Fruit fly (Drosophila melanogaster) whole organism, embryonic: ENCODE results near the gene CG34258.

Experiments used
- Antp ChIP-seq: fragments of 200-800 bp; sonication (Bioruptor generic); optimal IDR thresholded peaks from 3 replicates; lab custom pipeline; 2016; ENCODE audit warnings: missing biosample characterization, missing genetic modification characterization
- B-H2 ChIP-seq: fragments of 200-800 bp; sonication (Bioruptor generic); optimal IDR thresholded peaks from 2 replicates; lab custom pipeline; 2018; ENCODE audit warnings: missing biosample characterization, mild to moderate bottlenecking, missing genetic modification characterization
- CG10366 ChIP-seq: fragments of 200-800 bp; sonication (Bioruptor generic); IDR thresholded peaks from 2 replicates; pipeline ENCODE4 v1.3.6; 2022; ENCODE audit warnings: missing biosample characterization, missing genetic modification characterization
- CG11456 ChIP-seq: fragments of 200-800 bp; sonication (Bioruptor generic); IDR thresholded peaks from 3 replicates; pipeline ENCODE4 v1.3.6; 2022; ENCODE audit warnings: missing biosample characterization, missing genetic modification characterization
- CG11723 ChIP-seq: fragments of 200-800 bp; sonication (Bioruptor generic); optimal IDR thresholded peaks from 2 replicates; lab custom pipeline; 2017; ENCODE audit warnings: missing biosample characterization, mild to moderate bottlenecking, missing genetic modification characterization
- CG12744 ChIP-seq: fragments of 200-800 bp; sonication (Bioruptor generic); optimal IDR thresholded peaks from 2 replicates; lab custom pipeline; 2016; ENCODE audit warnings: missing biosample characterization, missing genetic modification characterization
- CG13287 ChIP-seq: fragments of 200-800 bp; sonication (Bioruptor generic); IDR thresholded peaks from 2 replicates; pipeline ENCODE4 v1.3.6; 2022; ENCODE audit warnings: missing biosample characterization, missing genetic modification characterization; ENCODE audit not compliant: partially characterized antibody
- CG1529 ChIP-seq: fragments of 200-800 bp; sonication (Bioruptor generic); optimal IDR thresholded peaks from 3 replicates; lab custom pipeline; 2018; ENCODE audit warnings: missing biosample characterization, missing genetic modification characterization
- CG17385 ChIP-seq: fragments of 200-800 bp; sonication (Bioruptor generic); optimal IDR thresholded peaks from 3 replicates; lab custom pipeline; 2018; ENCODE audit warnings: missing biosample characterization, mild to moderate bottlenecking, missing genetic modification characterization
- CG17829 ChIP-seq: fragments of 200-800 bp; optimal IDR thresholded peaks from 2 replicates; lab custom pipeline; 2019; ENCODE audit warnings: missing biosample characterization, mild to moderate bottlenecking, missing genetic modification characterization, moderate library complexity
- CG43689 ChIP-seq: fragments of 200-800 bp; sonication (Bioruptor generic); IDR thresholded peaks from 2 replicates; pipeline ENCODE4 v1.3.6; 2022; ENCODE audit warnings: missing biosample characterization, missing genetic modification characterization
- CG4730 ChIP-seq: fragments of 200-800 bp; sonication (Bioruptor generic); IDR thresholded peaks from 2 replicates; pipeline ENCODE4 v1.3.6; 2022; ENCODE audit warnings: missing biosample characterization, missing genetic modification characterization
- CG7928 ChIP-seq: fragments of 200-800 bp; sonication (Bioruptor generic); optimal IDR thresholded peaks from 2 replicates; lab custom pipeline; 2017; ENCODE audit warnings: missing biosample characterization, mild to moderate bottlenecking, missing genetic modification characterization
- CG8281 ChIP-seq: fragments of 200-800 bp; sonication (Bioruptor generic); optimal IDR thresholded peaks from 2 replicates; lab custom pipeline; 2018; ENCODE audit warnings: missing biosample characterization, mild to moderate bottlenecking, missing genetic modification characterization, moderate library complexity
- CG9437 ChIP-seq: fragments of 200-800 bp; sonication (Bioruptor generic); optimal IDR thresholded peaks from 2 replicates; lab custom pipeline; 2018; ENCODE audit warnings: missing biosample characterization, mild to moderate bottlenecking, missing genetic modification characterization
- CG9797 ChIP-seq: fragments of 200-800 bp; sonication (Bioruptor generic); optimal IDR thresholded peaks from 3 replicates; lab custom pipeline; 2018; ENCODE audit warnings: missing biosample characterization, mild to moderate bottlenecking, missing genetic modification characterization
- Deaf1 ChIP-seq: fragments of 200-800 bp; optimal IDR thresholded peaks from 3 replicates; lab custom pipeline; 2019; ENCODE audit warnings: missing biosample characterization, mild to moderate bottlenecking, missing genetic modification characterization, moderate library complexity
- Dp ChIP-seq: fragments of 200-800 bp; sonication (Bioruptor generic); optimal IDR thresholded peaks from 2 replicates; lab custom pipeline; 2018; ENCODE audit warnings: missing biosample characterization, mild to moderate bottlenecking, missing genetic modification characterization, moderate library complexity
- Dref ChIP-seq: fragments of 200-800 bp; sonication (Bioruptor generic); IDR thresholded peaks from 2 replicates; pipeline ENCODE4 v1.3.6; 2022; ENCODE audit warnings: missing biosample characterization, missing genetic modification characterization
- HLH54F ChIP-seq: fragments of 200-800 bp; sonication (Bioruptor generic); optimal IDR thresholded peaks from 3 replicates; lab custom pipeline; 2016; ENCODE audit warnings: missing biosample characterization, missing genetic modification characterization
- Hsf ChIP-seq: fragments of 200-800 bp; sonication (Bioruptor generic); optimal IDR thresholded peaks from 3 replicates; lab custom pipeline; 2016; ENCODE audit warnings: missing biosample characterization, missing genetic modification characterization
- Max ChIP-seq: fragments of 200-800 bp; sonication (Bioruptor generic); optimal IDR thresholded peaks from 2 replicates; lab custom pipeline; 2016; ENCODE audit warnings: missing biosample characterization, mild to moderate bottlenecking, missing genetic modification characterization
- Mrtf ChIP-seq: fragments of 200-800 bp; sonication (Bioruptor generic); IDR thresholded peaks from 3 replicates; pipeline ENCODE4 v1.3.6; 2022; ENCODE audit warnings: missing biosample characterization, missing genetic modification characterization
- NFAT ChIP-seq: fragments of 200-800 bp; sonication (Bioruptor generic); IDR thresholded peaks from 2 replicates; pipeline ENCODE4 v1.3.6; 2022; ENCODE audit warnings: missing biosample characterization, missing genetic modification characterization
- Nf-YB ChIP-seq: fragments of 200-800 bp; sonication (Bioruptor generic); optimal IDR thresholded peaks from 3 replicates; lab custom pipeline; 2019; ENCODE audit warnings: missing biosample characterization, mild to moderate bottlenecking, missing genetic modification characterization, moderate library complexity
- Opbp ChIP-seq: fragments of 200-800 bp; sonication (Bioruptor generic); IDR thresholded peaks from 3 replicates; pipeline ENCODE4 v1.3.6; 2022; ENCODE audit warnings: missing biosample characterization, missing genetic modification characterization; ENCODE audit not compliant: partially characterized antibody
- Xbp1 ChIP-seq: fragments of 200-800 bp; sonication (Bioruptor generic); optimal IDR thresholded peaks from 3 replicates; lab custom pipeline; 2016; ENCODE audit warnings: missing biosample characterization, mild to moderate bottlenecking, missing genetic modification characterization
- bcd ChIP-seq: fragments of 200-800 bp; sonication (Bioruptor generic); optimal IDR thresholded peaks from 2 replicates; lab custom pipeline; 2017; ENCODE audit warnings: missing biosample characterization, mild to moderate bottlenecking, missing genetic modification characterization
- cg ChIP-seq: fragments of 200-800 bp; sonication (Bioruptor generic); optimal IDR thresholded peaks from 3 replicates; lab custom pipeline; 2019; ENCODE audit warnings: missing biosample characterization, mild to moderate bottlenecking, missing genetic modification characterization, moderate library complexity
- chn ChIP-seq: fragments of 200-800 bp; sonication (Bioruptor generic); optimal IDR thresholded peaks from 2 replicates; lab custom pipeline; 2016; ENCODE audit warnings: missing biosample characterization, missing genetic modification characterization
- croc ChIP-seq: fragments of 200-800 bp; sonication (Bioruptor generic); conservative IDR thresholded peaks from 3 replicates; pipeline ENCODE4 v1.3.6; 2022; ENCODE audit warnings: missing biosample characterization, missing genetic modification characterization
- dati ChIP-seq: fragments of 200-800 bp; sonication (Bioruptor generic); IDR thresholded peaks from 2 replicates; pipeline ENCODE4 v1.3.6; 2022; ENCODE audit warnings: missing biosample characterization, missing genetic modification characterization
- fd102C ChIP-seq: fragments of 200-800 bp; sonication (Bioruptor generic); optimal IDR thresholded peaks from 2 replicates; lab custom pipeline; 2018; ENCODE audit warnings: missing biosample characterization, mild to moderate bottlenecking, missing genetic modification characterization, moderate library complexity
- gro ChIP-seq: fragments of 200-800 bp; sonication (Bioruptor generic); optimal IDR thresholded peaks from 2 replicates; lab custom pipeline; 2016; ENCODE audit warnings: missing biosample characterization, missing genetic modification characterization
- ham ChIP-seq: fragments of 200-800 bp; sonication (Bioruptor generic); IDR thresholded peaks from 2 replicates; pipeline ENCODE4 v1.3.6; 2022; ENCODE audit warnings: missing biosample characterization, missing genetic modification characterization
- hkb ChIP-seq, 2 experiments: fragments of 200-800 bp in 1 of 2; fragments of >200 bp in 1 of 2; sonication (Bioruptor generic) in 1 of 2; IDR thresholded peaks in 1 of 2; optimal IDR thresholded peaks in 1 of 2; 2 replicates each; pipeline versions ENCODE4 v1.3.6 to Lab custom; 2017 to 2022; ENCODE audit warnings: missing biosample characterization in 1 of 2, missing genetic modification characterization in 1 of 2
- inv ChIP-seq: fragments of 200-800 bp; sonication (Bioruptor generic); IDR thresholded peaks from 2 replicates; pipeline ENCODE4 v1.3.6; 2022; ENCODE audit warnings: missing biosample characterization, missing genetic modification characterization; ENCODE audit not compliant: partially characterized antibody
- jing ChIP-seq: fragments of 200-800 bp; sonication (Bioruptor generic); optimal IDR thresholded peaks from 2 replicates; lab custom pipeline; 2018; ENCODE audit warnings: missing biosample characterization, mild to moderate bottlenecking, missing genetic modification characterization
- knrl ChIP-seq: fragments of 200-800 bp; sonication (Bioruptor generic); IDR thresholded peaks from 3 replicates; pipeline ENCODE4 v1.3.6; 2022; ENCODE audit warnings: missing biosample characterization, missing genetic modification characterization; ENCODE audit not compliant: partially characterized antibody
- lmd ChIP-seq: fragments of 200-800 bp; sonication (Bioruptor generic); IDR thresholded peaks from 2 replicates; pipeline ENCODE4 v1.3.6; 2022; ENCODE audit warnings: missing biosample characterization, missing genetic modification characterization
- lov ChIP-seq, 2 experiments: fragments of 200-800 bp in 1 of 2; fragments of >200 bp in 1 of 2; sonication (Bioruptor generic) in 1 of 2; IDR thresholded peaks in 1 of 2; optimal IDR thresholded peaks in 1 of 2; 2 replicates in 1 of 2; 3 replicates in 1 of 2; pipeline versions ENCODE4 v1.3.6 to Lab custom; 2017 to 2022; ENCODE audit warnings: missing biosample characterization in 1 of 2, missing genetic modification characterization in 1 of 2
- nerfin-2 ChIP-seq: fragments of 200-800 bp; sonication (Bioruptor generic); IDR thresholded peaks from 2 replicates; pipeline ENCODE4 v1.3.6; 2022; ENCODE audit warnings: missing biosample characterization, missing genetic modification characterization; ENCODE audit not compliant: partially characterized antibody
- run ChIP-seq: fragments of 200-800 bp; sonication (Bioruptor generic); optimal IDR thresholded peaks from 3 replicates; lab custom pipeline; 2018; ENCODE audit warnings: missing biosample characterization, mild to moderate bottlenecking, missing genetic modification characterization
- salm ChIP-seq: fragments of 200-800 bp; sonication (Bioruptor generic); optimal IDR thresholded peaks from 2 replicates; lab custom pipeline; 2018; ENCODE audit warnings: missing biosample characterization, mild to moderate bottlenecking, missing genetic modification characterization
- sim ChIP-seq: fragments of 200-800 bp; sonication (Bioruptor generic); IDR thresholded peaks from 2 replicates; pipeline ENCODE4 v1.3.6; 2022; ENCODE audit warnings: missing biosample characterization, missing genetic modification characterization

CG34258 gene

dm6 chr3L:19922833-19923745 is 28.7 kb downstream of the CG34258 start, which contains the start of gene Pfdn6 (continued):
- TF ChIP-seq B-H2: peak; percentile 65
- TF ChIP-seq HLH54F (GFP tag; lab: Kevin White, UChicago): peak; percentile 93
- TF ChIP-seq CG13287 (GFP tag; lab: Robert Waterston, UW): peak; percentile 76
- no peak for TF ChIP-seq ham
- no peak for TF ChIP-seq CG8281 (tag; lab: Kevin White, UChicago)
- peak; percentile 82 for TF ChIP-seq CG10366 (GFP tag; lab: Robert Waterston, UW)
- TF ChIP-seq Opbp (GFP tag; lab: Robert Waterston, UW): peak; percentile 71
- peak; percentile 35 for TF ChIP-seq Dp (GFP tag; lab: Kevin White, UChicago)
- TF ChIP-seq Dref (GFP tag; lab: Robert Waterston, UW): 0 out of 2 replicates have a peak, but pooled peaks have one; percentile 25
- TF ChIP-seq CG12744 (GFP tag; lab: Kevin White, UChicago): peak; percentile 49
- peak; percentile 71 for TF ChIP-seq CG4730
- TF ChIP-seq cg: no peak
- TF ChIP-seq CG9797 (GFP tag; lab: Kevin White, UChicago): peak; percentile 87

DNA sequence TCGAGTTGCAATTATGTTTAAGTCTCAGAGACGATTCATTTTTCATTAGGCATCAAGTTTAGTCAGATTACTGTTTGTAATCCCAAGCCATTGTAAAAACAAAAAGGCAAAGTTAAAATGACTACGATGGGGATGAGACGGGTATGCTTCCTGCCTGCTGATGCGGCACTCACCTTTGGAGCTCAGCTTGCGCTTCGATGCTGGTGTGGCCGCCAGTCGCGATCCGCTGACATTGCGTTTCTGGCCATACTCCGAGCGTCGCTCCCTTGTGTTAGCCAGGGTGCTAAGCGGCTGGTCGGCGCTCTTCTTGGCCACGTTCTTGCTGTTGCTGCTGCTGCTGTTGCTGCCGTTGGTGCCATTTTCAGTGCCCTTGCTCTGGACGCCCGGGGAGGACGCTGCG is 31.8 kb downstream of the CG34258 start:
- TF ChIP-seq nerfin-2 (GFP tag; lab: Robert Waterston, UW) (no peak), Mrtf (GFP tag; lab: Robert Waterston, UW) (no peak), Deaf1 (tag; lab: Kevin White, UChicago) (no peak), Nf-YB (no peak), CG7928 (GFP tag; lab: Kevin White, UChicago) (no peak), salm (no peak), fd102C (GFP tag; lab: Kevin White, UChicago) (no peak), jing (GFP tag; lab: Kevin White, UChicago) (no peak), Max (GFP tag; lab: Kevin White, UChicago) (no peak), CG11723 (GFP tag; lab: Kevin White, UChicago) (no peak), hkb (optimal IDR thresholded peaks at IDR 0.05; lab: Kevin White, UChicago) (no peak), hkb (GFP tag; IDR thresholded peaks at IDR 0.05; lab: Robert Waterston, UW) (no peak), Xbp1 (GFP tag; lab: Kevin White, UChicago) (no peak), CG1529 (GFP tag; lab: Kevin White, UChicago) (no peak), sim (GFP tag; lab: Robert Waterston, UW) (no peak), CG13287 (GFP tag; lab: Robert Waterston, UW) (no peak), chn (GFP tag; lab: Kevin White, UChicago) (no peak), dati (no peak), knrl (GFP tag; lab: Robert Waterston, UW) (no peak)

- TF ChIP-seq Dref (GFP tag; lab: Robert Waterston, UW) (peak; percentile 84), CG17829 (tag; lab: Kevin White, UChicago) (peak; percentile 3), bcd (peak; percentile 69), croc (GFP tag; lab: Robert Waterston, UW) (no peak), gro (peak; percentile 12), inv (0 out of 2 replicates have a peak, but pooled peaks have one; percentile 26), lov (optimal IDR thresholded peaks at IDR 0.05; lab: Kevin White, UChicago) (no peak), lov (GFP tag; IDR thresholded peaks at IDR 0.05; lab: Robert Waterston, UW) (0 out of 3 replicates have a peak, but pooled peaks have one; percentile 44), Antp (GFP tag; lab: Kevin White, UChicago) (peak; percentile 35), CG4730 (no peak), CG17385 (no peak), CG11456 (GFP tag; lab: Robert Waterston, UW) (no peak), lmd (GFP tag; lab: Robert Waterston, UW) (no peak), Hsf (GFP tag; lab: Kevin White, UChicago) (peak; percentile 5), run (tag; lab: Kevin White, UChicago) (no peak), CG9437 (GFP tag; lab: Kevin White, UChicago) (no peak), NFAT (GFP tag; lab: Robert Waterston, UW) (no peak; the same call in 1 of the 2 replicates), CG43689 (GFP tag; lab: Robert Waterston, UW) (no peak)
Observed at dm6 chr3L:19914833-19915232, 36.9 kb downstream of the CG34258 start, which contains the start of gene Rpn1. Rpn1 (plus strand) TSS chr3L:19915051.
